Fruit fly (Drosophila melanogaster): ENCODE measurements around the gene CG14963.
A peak's percentile ranks its signal among the peaks of the same experiment; 100 is the strongest.

CG14963 gene

dm6 chr3L:3164951-3165350 lies 7.4 kb downstream of the CG14963 start, which contains the start of gene CG32280 (continued):
- no peak for TF ChIP-seq Deaf1 (tag; optimal IDR thresholded peaks at IDR 0.05)
- TF ChIP-seq CG9437 (GFP tag; optimal IDR thresholded peaks at IDR 0.05), result no peak
- TF ChIP-seq Pdp1 (GFP tag; optimal IDR thresholded peaks at IDR 0.05), result peak in 1 of 2 experiments; percentile 49
- peak; percentile 68 for TF ChIP-seq HmgD (GFP tag; optimal IDR thresholded peaks at IDR 0.05)
- peak; percentile 13 for TF ChIP-seq CG11398 (GFP tag; optimal IDR thresholded peaks at IDR 0.05)
- peak; percentile 69 for TF ChIP-seq HLHmδ (GFP tag; optimal IDR thresholded peaks at IDR 0.05)
- TF ChIP-seq CkIIα-i1 (GFP tag; IDR thresholded peaks at IDR 0.05), result no peak
- TF ChIP-seq dysf (GFP tag; IDR thresholded peaks at IDR 0.05), result peak; percentile 35; the same call in 1 of the 3 replicates
- TF ChIP-seq Mad (GFP tag; optimal IDR thresholded peaks at IDR 0.05), result peak; percentile 10
- peak; percentile 91 for TF ChIP-seq bbx (GFP tag; IDR thresholded peaks at IDR 0.05; ENCODE audit: partially characterized antibody)
- no peak for TF ChIP-seq CG13123 (GFP tag; optimal IDR thresholded peaks at IDR 0.05)
- TF ChIP-seq Six4 (GFP tag; optimal IDR thresholded peaks at IDR 0.05), result no peak
- TF ChIP-seq CG9932 (GFP tag; IDR thresholded peaks at IDR 0.05), result peak; percentile 63
- TF ChIP-seq caup (GFP tag; optimal IDR thresholded peaks at IDR 0.05; ENCODE audit: severe bottlenecking), result peak; percentile 50
- no peak for TF ChIP-seq CG1529 (GFP tag; optimal IDR thresholded peaks at IDR 0.05)
- peak; percentile 26 for TF ChIP-seq CoRest (tag; optimal IDR thresholded peaks at IDR 0.05)
- peak; percentile 1 for TF ChIP-seq az2 (GFP tag; optimal IDR thresholded peaks at IDR 0.05)
- TF ChIP-seq sug (tag; optimal IDR thresholded peaks at IDR 0.05), result peak; percentile 22
- TF ChIP-seq CG9727 (GFP tag; optimal IDR thresholded peaks at IDR 0.05), result no peak
- 0 out of 2 replicates have a peak, but pooled peaks have one; percentile 36 for TF ChIP-seq CG6272 (GFP tag; IDR thresholded peaks at IDR 0.05)
- TF ChIP-seq lola (GFP tag; optimal IDR thresholded peaks at IDR 0.05), result no peak
- peak; percentile 91 for TF ChIP-seq amos (GFP tag; IDR thresholded peaks at IDR 0.05; ENCODE audit: partially characterized antibody)
- peak; percentile 82 for TF ChIP-seq Myb (GFP tag; optimal IDR thresholded peaks at IDR 0.05)
- TF ChIP-seq pfk (GFP tag; optimal IDR thresholded peaks at IDR 0.05), result peak; percentile 69
- TF ChIP-seq so (GFP tag; IDR thresholded peaks at IDR 0.05), result 0 out of 3 replicates have a peak, but pooled peaks have one; percentile 32
- TF ChIP-seq Vsx1 (GFP tag; optimal IDR thresholded peaks at IDR 0.05), result no peak
- peak; percentile 31 for TF ChIP-seq CG14710 (tag; optimal IDR thresholded peaks at IDR 0.05)
- TF ChIP-seq CG2129 (GFP tag; IDR thresholded peaks at IDR 0.05; ENCODE audit: partially characterized antibody), result peak; percentile 76
- peak; percentile 33 for TF ChIP-seq CG17829 (tag; optimal IDR thresholded peaks at IDR 0.05)
- peak; percentile 33 for TF ChIP-seq Max (GFP tag; optimal IDR thresholded peaks at IDR 0.05)
- peak; percentile 66; the same call in 2 of the 3 replicates for TF ChIP-seq CG7963 (GFP tag; IDR thresholded peaks at IDR 0.05; ENCODE audit: partially characterized antibody)
- TF ChIP-seq Drgx (GFP tag; IDR thresholded peaks at IDR 0.05), result no peak
- peak; percentile 29 for TF ChIP-seq phol (tag; optimal IDR thresholded peaks at IDR 0.05)
- peak in 1 of 3 experiments; percentile 61 for TF ChIP-seq Stat92E (GFP tag; optimal IDR thresholded peaks at IDR 0.05)
- no peak; the same call in 1 of the 2 replicates for TF ChIP-seq onecut (GFP tag; IDR thresholded peaks at IDR 0.05)
- no peak for TF ChIP-seq lov (optimal IDR thresholded peaks at IDR 0.05)
- TF ChIP-seq lov (GFP tag; IDR thresholded peaks at IDR 0.05), result no peak
- TF ChIP-seq CG7271 (tag; optimal IDR thresholded peaks at IDR 0.05), result peak; percentile 68
- TF ChIP-seq CG30020 (tag; optimal IDR thresholded peaks at IDR 0.05), result peak; percentile 31
- TF ChIP-seq CG30403 (GFP tag; optimal IDR thresholded peaks at IDR 0.05), result peak; percentile 6
- TF ChIP-seq CG8359 (GFP tag; optimal IDR thresholded peaks at IDR 0.05; ENCODE audit: borderline replicate concordance), result no peak
- TF ChIP-seq ems (GFP tag; optimal IDR thresholded peaks at IDR 0.05), result peak; percentile 22
- peak; percentile 80 for TF ChIP-seq Sry-δ (GFP tag; optimal IDR thresholded peaks at IDR 0.05)
- TF ChIP-seq Hmx (GFP tag; optimal IDR thresholded peaks at IDR 0.05), result no peak
- peak; percentile 96 for TF ChIP-seq Dref (GFP tag; IDR thresholded peaks at IDR 0.05)
- TF ChIP-seq vvl (GFP tag; IDR thresholded peaks at IDR 0.05), result peak; percentile 50
- TF ChIP-seq eyg (GFP tag; optimal IDR thresholded peaks at IDR 0.05), result no peak
- TF ChIP-seq Usf (GFP tag; optimal IDR thresholded peaks at IDR 0.05), result no peak
- TF ChIP-seq kni (GFP tag; optimal IDR thresholded peaks at IDR 0.05), result no peak
- TF ChIP-seq dmrt99B (tag; optimal IDR thresholded peaks at IDR 0.05), result no peak
